Worm (Caenorhabditis elegans): ENCODE data around the gene F12A10.1.

ce11 chrII:5537524-5537923 is 41.2 kb downstream of the F12A10.1 start, which contains the start of gene C17C3.11:
- TF ChIP-seq lin-13 (GFP tag; optimal IDR thresholded peaks at IDR 0.05) (no peak), ceh-28 (tag; optimal IDR thresholded peaks at IDR 0.05) (no peak), fkh-10 (GFP tag; optimal IDR thresholded peaks at IDR 0.05) (no peak), D1046.2 (GFP tag; IDR thresholded peaks at IDR 0.05) (no peak), hmg-1.1 (GFP tag; IDR thresholded peaks at IDR 0.05) (no peak), ama-1 (optimal IDR thresholded peaks at IDR 0.05) (no peak), tag-97 (GFP tag; IDR thresholded peaks at IDR 0.05) (no peak), ces-1 (GFP tag; optimal IDR thresholded peaks at IDR 0.05) (no peak), nhr-11 (tag; optimal IDR thresholded peaks at IDR 0.05) (no peak), lin-15B (tag; optimal IDR thresholded peaks at IDR 0.05) (no peak), nhr-10 (tag; optimal IDR thresholded peaks at IDR 0.05) (no peak), unc-62 (GFP tag; optimal IDR thresholded peaks at IDR 0.05 in 1 of 2) (no peak), unc-62 (tag; optimal IDR thresholded peaks at IDR 0.05) (no peak), zip-11 (GFP tag; IDR thresholded peaks at IDR 0.05) (no peak), unc-39 (tag; optimal IDR thresholded peaks at IDR 0.05) (no peak)
